Worm (Caenorhabditis elegans) whole organism, young adult: ENCODE results near the gene F45D3.2.

Experiments
- B0019.2 ChIP-seq: fragments of 200-800 bp; sonication (Bioruptor generic); conservative IDR thresholded peaks from 2 replicates; pipeline ENCODE4 v1.3.6; 2022; ENCODE audit warnings: missing genetic modification reagents, missing genetic modification characterization, missing compliant biosample characterization
- D2030.7 ChIP-seq: fragments of 200-800 bp; sonication (Bioruptor generic); IDR thresholded peaks from 2 replicates; pipeline ENCODE4 v1.3.6; 2022; ENCODE audit warnings: missing genetic modification reagents, missing genetic modification characterization, missing compliant biosample characterization
- F37B4.10 ChIP-seq: fragments of 200-800 bp; sonication (Bioruptor generic); IDR thresholded peaks from 2 replicates; pipeline ENCODE4 v1.3.6; 2022; ENCODE audit warnings: missing genetic modification characterization, missing compliant biosample characterization
- F55B11.4 ChIP-seq: sonication (generic microtip); optimal IDR thresholded peaks from 2 replicates; lab custom pipeline; 2016; ENCODE audit warnings: missing compliant biosample characterization, missing genetic modification characterization, borderline replicate concordance; ENCODE audit not compliant: insufficient read depth
- K11D2.4 ChIP-seq: fragments of 200-800 bp; sonication (Bioruptor generic); IDR thresholded peaks from 2 replicates; pipeline ENCODE4 v1.3.6; 2022; ENCODE audit warnings: missing genetic modification reagents, missing genetic modification characterization, missing compliant biosample characterization
- T26A5.8 ChIP-seq: sonication (generic microtip); optimal IDR thresholded peaks from 2 replicates; lab custom pipeline; 2016; ENCODE audit warnings: missing genetic modification characterization, missing compliant biosample characterization
- Y53G8AR.9 ChIP-seq: fragments of 200-800 bp; sonication (Bioruptor generic); conservative IDR thresholded peaks from 2 replicates; pipeline ENCODE4 v1.3.6; 2022; ENCODE audit warnings: missing genetic modification reagents, missing genetic modification characterization, missing compliant biosample characterization
- Y56A3A.18 ChIP-seq: fragments of 200-800 bp; sonication (Bioruptor generic); IDR thresholded peaks from 2 replicates; pipeline ENCODE4 v1.3.6; 2022; ENCODE audit warnings: missing genetic modification reagents, missing genetic modification characterization, missing compliant biosample characterization
- Y79H2A.3 ChIP-seq: fragments of 200-800 bp; sonication (Bioruptor generic); conservative IDR thresholded peaks from 2 replicates; pipeline ENCODE4 v1.3.6; 2022; ENCODE audit warnings: missing genetic modification reagents, missing genetic modification characterization, missing compliant biosample characterization
- Y95B8A.8 ChIP-seq: fragments of 200-800 bp; sonication (Bioruptor generic); IDR thresholded peaks from 2 replicates; pipeline ENCODE4 v1.3.6; 2022; ENCODE audit warnings: missing genetic modification reagents, missing genetic modification characterization, missing compliant biosample characterization
- ama-1 ChIP-seq, 3 experiments: fragments of 150-350 bp in 1 of 3; sonication (generic microtip) in 2 of 3; optimal IDR thresholded peaks; 2 replicates each; lab custom pipeline; 2014 to 2018; ENCODE audit warnings: missing biosample characterization in 2 of 3, missing genetic modification characterization in 2 of 3, missing genetic modification reagents in 2 of 3
- atf-7 ChIP-seq: sonication (generic microtip); optimal IDR thresholded peaks from 2 replicates; lab custom pipeline; 2017; ENCODE audit warnings: mild to moderate bottlenecking, missing genetic modification characterization, missing compliant biosample characterization
- bed-2 ChIP-seq: fragments of 200-800 bp; sonication (Bioruptor generic); IDR thresholded peaks from 2 replicates; pipeline ENCODE4 v1.3.6; 2022; ENCODE audit warnings: missing genetic modification reagents, missing genetic modification characterization, missing compliant biosample characterization
- cebp-2 ChIP-seq: fragments of 200-800 bp; sonication (Bioruptor generic); IDR thresholded peaks from 2 replicates; pipeline ENCODE4 v1.3.6; 2022; ENCODE audit warnings: missing genetic modification characterization, missing compliant biosample characterization
- chd-7 ChIP-seq: sonication (generic microtip); optimal IDR thresholded peaks from 2 replicates; lab custom pipeline; 2016; ENCODE audit warnings: mild to moderate bottlenecking, missing genetic modification characterization, moderate library complexity, missing compliant biosample characterization
- die-1 ChIP-seq: sonication (generic microtip); optimal IDR thresholded peaks from 2 replicates; lab custom pipeline; 2016; ENCODE audit warnings: missing genotype, mild to moderate bottlenecking, missing genetic modification characterization, missing compliant biosample characterization
- ekl-4 ChIP-seq: fragments of 200-800 bp; sonication (Bioruptor generic); IDR thresholded peaks from 2 replicates; pipeline ENCODE4 v1.3.6; 2022; ENCODE audit warnings: missing genetic modification reagents, missing genetic modification characterization, missing compliant biosample characterization
- ets-4 ChIP-seq: fragments of 200-800 bp; sonication (Bioruptor generic); optimal IDR thresholded peaks from 2 replicates; lab custom pipeline; 2018; ENCODE audit warnings: mild to moderate bottlenecking, missing genetic modification characterization, missing compliant biosample characterization
- him-1 ChIP-seq: sonication (generic microtip); optimal IDR thresholded peaks from 2 replicates; lab custom pipeline; 2016; ENCODE audit warnings: missing genotype, missing genetic modification reagents, missing genetic modification characterization, missing compliant biosample characterization
- hmg-1.2 ChIP-seq: fragments of 200-800 bp; sonication (Bioruptor generic); IDR thresholded peaks from 2 replicates; pipeline ENCODE4 v1.3.6; 2022; ENCODE audit warnings: missing genetic modification reagents, missing genetic modification characterization, missing compliant biosample characterization
- hmg-20 ChIP-seq: fragments of 200-800 bp; sonication (Bioruptor generic); IDR thresholded peaks from 2 replicates; pipeline ENCODE4 v1.3.6; 2022; ENCODE audit warnings: missing genetic modification reagents, missing genetic modification characterization, missing compliant biosample characterization
- hrde-1 ChIP-seq: sonication (generic microtip); optimal IDR thresholded peaks from 2 replicates; lab custom pipeline; 2016; ENCODE audit warnings: missing genetic modification characterization, mild to moderate bottlenecking, missing compliant biosample characterization, moderate library complexity, missing genotype, missing genetic modification reagents, borderline replicate concordance
- let-526 ChIP-seq: fragments of 200-800 bp; sonication (Bioruptor generic); IDR thresholded peaks from 2 replicates; pipeline ENCODE4 v1.3.6; 2022; ENCODE audit warnings: missing genetic modification reagents, missing genetic modification characterization, missing compliant biosample characterization
- lin-26 ChIP-seq: fragments of 200-800 bp; sonication (Bioruptor generic); IDR thresholded peaks from 2 replicates; pipeline ENCODE4 v1.3.6; 2022; ENCODE audit warnings: missing genetic modification reagents, missing genetic modification characterization, missing compliant biosample characterization
- lir-1 ChIP-seq: fragments of 200-800 bp; sonication (Bioruptor generic); conservative IDR thresholded peaks from 2 replicates; pipeline ENCODE4 v1.3.6; 2022; ENCODE audit warnings: missing genetic modification reagents, missing genetic modification characterization, missing compliant biosample characterization
- mcd-1 ChIP-seq: fragments of 200-800 bp; sonication (Bioruptor generic); IDR thresholded peaks from 2 replicates; pipeline ENCODE4 v1.3.6; 2022; ENCODE audit warnings: missing genetic modification reagents, missing genetic modification characterization, missing compliant biosample characterization
- mel-28 ChIP-seq: sonication (generic microtip); optimal IDR thresholded peaks from 2 replicates; lab custom pipeline; 2016; ENCODE audit warnings: borderline replicate concordance, mild to moderate bottlenecking, missing genetic modification characterization, missing compliant biosample characterization
- nfyb-1 ChIP-seq: fragments of 200-800 bp; sonication (Bioruptor generic); IDR thresholded peaks from 2 replicates; pipeline ENCODE4 v1.3.6; 2022; ENCODE audit warnings: missing genetic modification reagents, missing genetic modification characterization, missing compliant biosample characterization
- nhr-120 ChIP-seq: fragments of 200-800 bp; sonication (Bioruptor generic); IDR thresholded peaks from 2 replicates; pipeline ENCODE4 v1.3.6; 2022; ENCODE audit warnings: missing genetic modification characterization, missing compliant biosample characterization
- nhr-27 ChIP-seq: fragments of 200-800 bp; sonication (Bioruptor generic); optimal IDR thresholded peaks from 2 replicates; lab custom pipeline; 2018; ENCODE audit warnings: mild to moderate bottlenecking, missing genetic modification characterization, moderate library complexity, missing compliant biosample characterization
- rcor-1 ChIP-seq: fragments of 200-800 bp; sonication (Bioruptor generic); IDR thresholded peaks from 2 replicates; pipeline ENCODE4 v1.3.6; 2022; ENCODE audit warnings: missing genetic modification reagents, missing genetic modification characterization, missing compliant biosample characterization
- tbp1 ChIP-seq: fragments of 200-800 bp; sonication (Bioruptor generic); optimal IDR thresholded peaks from 2 replicates; lab custom pipeline; 2018; ENCODE audit warnings: mild to moderate bottlenecking, missing genetic modification characterization, missing compliant biosample characterization
- xnd-1 ChIP-seq: sonication (generic microtip); optimal IDR thresholded peaks from 2 replicates; lab custom pipeline; 2016; ENCODE audit warnings: missing genotype, missing genetic modification reagents, missing genetic modification characterization, missing compliant biosample characterization
- ztf-26 ChIP-seq: sonication (generic microtip); optimal IDR thresholded peaks from 2 replicates; lab custom pipeline; 2017; ENCODE audit warnings: missing genetic modification characterization, missing compliant biosample characterization

The F45D3.2 gene

ce11 chrV:12542683-12543319 is 2.0 kb downstream of the F45D3.2 start:
- TF ChIP-seq mel-28 (tag; lab: Kevin White, UChicago) (no peak), die-1 (tag; lab: Kevin White, UChicago) (no peak)
- TF ChIP-seq, all 124 proteins: peak for 0

ce11 chrV:12548830-12549229 is 8.0 kb downstream of the F45D3.2 start:
- peak; percentile 18 for TF ChIP-seq ztf-26 (tag; lab: Kevin White, UChicago)
- peak; percentile 73 for TF ChIP-seq ama-1 (optimal IDR thresholded peaks at IDR 0.05; lab: Kevin White, UChicago)
- no peak for TF ChIP-seq ama-1 (GFP tag; optimal IDR thresholded peaks at IDR 0.05; lab: Kevin White, UChicago)
- no peak for TF ChIP-seq tbp1
- no peak for TF ChIP-seq Y53G8AR.9 (GFP tag; lab: Robert Waterston, UW)
- TF ChIP-seq nfyb-1 = peak; percentile 59; the same call in 1 of the 2 replicates
- peak; percentile 10; the same call in 1 of the 2 replicates for TF ChIP-seq rcor-1 (GFP tag; lab: Robert Waterston, UW)
- no peak for TF ChIP-seq cebp-2 (GFP tag; lab: Robert Waterston, UW)
- TF ChIP-seq hrde-1 (tag; lab: Kevin White, UChicago) = no peak
- no peak for TF ChIP-seq nhr-27
- TF ChIP-seq, all 124 proteins: peak for 4

ce11 chrV:12549604-12550003 is 8.8 kb downstream of the F45D3.2 start:
- TF ChIP-seq Y79H2A.3 (GFP tag; lab: Robert Waterston, UW) (no peak), ekl-4 (GFP tag; lab: Robert Waterston, UW) (no peak), ama-1 (optimal IDR thresholded peaks at IDR 0.05; lab: Kevin White, UChicago) (peak; percentile 81), ama-1 (GFP tag; optimal IDR thresholded peaks at IDR 0.05; lab: Kevin White, UChicago) (no peak), D2030.7 (GFP tag; lab: Robert Waterston, UW) (no peak), K11D2.4 (no peak), mcd-1 (0 out of 2 replicates have a peak, but pooled peaks have one; percentile 15), atf-7 (tag; lab: Kevin White, UChicago) (no peak), F37B4.10 (GFP tag; lab: Robert Waterston, UW) (no peak), nfyb-1 (no peak), chd-7 (tag; lab: Kevin White, UChicago) (peak; percentile 5), Y95B8A.8 (GFP tag; lab: Robert Waterston, UW) (no peak)
- TF ChIP-seq, all 124 proteins: peak for 3

ce11 chrV:12550036-12550626 is 9.3 kb downstream of the F45D3.2 start, which contains the start of gene F45D3.3:
F45D3.3 (minus strand) TSS chrV:12550385.
- TF ChIP-seq lin-26 (GFP tag; lab: Robert Waterston, UW) = peak; percentile 39; the same call in 1 of the 2 replicates
- no peak for TF ChIP-seq Y56A3A.18 (GFP tag; lab: Robert Waterston, UW)
- TF ChIP-seq ama-1 (optimal IDR thresholded peaks at IDR 0.05; lab: Kevin White, UChicago) = peak; percentile 61
- TF ChIP-seq ama-1 (GFP tag; optimal IDR thresholded peaks at IDR 0.05; lab: Kevin White, UChicago) = no peak

- TF ChIP-seq F55B11.4 (tag; lab: Kevin White, UChicago) = no peak
These were observed 9.9 kb downstream of the F45D3.2 start for ce11 chrV:12550755-12551154.

- TF ChIP-seq Y53G8AR.9 (GFP tag; lab: Robert Waterston, UW) = 0 out of 2 replicates have a peak, but pooled peaks have one; percentile 26
- TF ChIP-seq let-526 (GFP tag; lab: Robert Waterston, UW) = peak; percentile 39; the same call in 1 of the 2 replicates
- no peak for TF ChIP-seq hmg-20 (GFP tag; lab: Robert Waterston, UW)
- TF ChIP-seq K11D2.4 = peak; percentile 65
- TF ChIP-seq B0019.2 (GFP tag; lab: Robert Waterston, UW) = no peak
- TF ChIP-seq ztf-26 (tag; lab: Kevin White, UChicago) = peak; percentile 13
- TF ChIP-seq atf-7 (tag; lab: Kevin White, UChicago) = no peak
- no peak for TF ChIP-seq hmg-1.2 (GFP tag; lab: Robert Waterston, UW)
- no peak for TF ChIP-seq bed-2 (GFP tag; lab: Robert Waterston, UW)
- no peak for TF ChIP-seq chd-7 (tag; lab: Kevin White, UChicago)
- TF ChIP-seq xnd-1 (tag; lab: Kevin White, UChicago) = no peak
- no peak; the same call in 1 of the 2 replicates for TF ChIP-seq lir-1
- no peak for TF ChIP-seq him-1 (tag; lab: Kevin White, UChicago)
- no peak for TF ChIP-seq nhr-120 (GFP tag; lab: Robert Waterston, UW)
- no peak for TF ChIP-seq ets-4 (GFP tag; lab: Kevin White, UChicago)
- TF ChIP-seq T26A5.8 (tag; lab: Kevin White, UChicago) = no peak
These were observed 11.0 kb downstream of the F45D3.2 start for ce11 chrV:12551638-12552478.
